Fruit fly (Drosophila melanogaster): ENCODE data around the gene mge.

- TF ChIP-seq Met (GFP tag; optimal IDR thresholded peaks at IDR 0.05): no peak
- TF ChIP-seq Gug (GFP tag; IDR thresholded peaks at IDR 0.05): no peak
- TF ChIP-seq achi (GFP tag; optimal IDR thresholded peaks at IDR 0.05): no peak
- TF ChIP-seq Hr39 (GFP tag; optimal IDR thresholded peaks at IDR 0.05): no peak
- TF ChIP-seq Eip78C (GFP tag): no peak
Measured at dm6 chr3L:3930930-3931329, 21.2 kb upstream of the mge start.
